Fruit fly (Drosophila melanogaster) whole organism, embryonic: ENCODE data around the gene CG11458.

Source experiments
- B-H1 ChIP-seq: fragments of 200-800 bp; sonication (Bioruptor generic); IDR thresholded peaks from 3 replicates; pipeline ENCODE4 v1.3.6; 2022; ENCODE audit warnings: missing biosample characterization, missing genetic modification characterization
- B-H2 ChIP-seq: fragments of 200-800 bp; sonication (Bioruptor generic); optimal IDR thresholded peaks from 2 replicates; lab custom pipeline; 2018; ENCODE audit warnings: missing biosample characterization, mild to moderate bottlenecking, missing genetic modification characterization
- Blimp-1 ChIP-seq: fragments of 200-800 bp; sonication (Bioruptor generic); optimal IDR thresholded peaks from 3 replicates; lab custom pipeline; 2018; ENCODE audit warnings: missing biosample characterization, missing genetic modification characterization, mild to moderate bottlenecking, moderate library complexity, missing genetic modification reagents
- CG10274 ChIP-seq: fragments of 200-800 bp; sonication (Bioruptor generic); optimal IDR thresholded peaks from 3 replicates; lab custom pipeline; 2017; ENCODE audit warnings: missing biosample characterization, mild to moderate bottlenecking, missing genetic modification characterization
- CG11085 ChIP-seq: fragments of 200-800 bp; sonication (Bioruptor generic); IDR thresholded peaks from 2 replicates; pipeline ENCODE4 v1.3.6; 2022; ENCODE audit warnings: missing biosample characterization, missing genetic modification characterization
- CG11247 ChIP-seq: fragments of 200-800 bp; sonication (Bioruptor generic); IDR thresholded peaks from 2 replicates; pipeline ENCODE4 v1.3.6; 2022; ENCODE audit warnings: missing biosample characterization, missing genetic modification characterization
- CG14860 ChIP-seq: fragments of 200-800 bp; sonication (Bioruptor generic); IDR thresholded peaks from 3 replicates; pipeline ENCODE4 v1.3.6; 2022; ENCODE audit warnings: missing biosample characterization, missing genetic modification characterization; ENCODE audit not compliant: partially characterized antibody
- CG15514 ChIP-seq: fragments of 200-800 bp; sonication (Bioruptor generic); optimal IDR thresholded peaks from 3 replicates; lab custom pipeline; 2017; ENCODE audit warnings: missing biosample characterization, missing genetic modification characterization, mild to moderate bottlenecking, moderate library complexity, missing genetic modification reagents
- CG1602 ChIP-seq: fragments of 200-800 bp; sonication (Bioruptor generic); optimal IDR thresholded peaks from 3 replicates; lab custom pipeline; 2016; ENCODE audit warnings: missing biosample characterization, missing genetic modification characterization
- CG16863 ChIP-seq: fragments of 200-800 bp; sonication (Bioruptor generic); optimal IDR thresholded peaks from 3 replicates; lab custom pipeline; 2016; ENCODE audit warnings: missing biosample characterization, missing genetic modification characterization
- CG17359 ChIP-seq: fragments of 200-800 bp; sonication (Bioruptor generic); optimal IDR thresholded peaks from 3 replicates; lab custom pipeline; 2018; ENCODE audit warnings: missing biosample characterization, mild to moderate bottlenecking, missing genetic modification characterization, moderate library complexity
- CG17802 ChIP-seq: fragments of 200-800 bp; sonication (Bioruptor generic); optimal IDR thresholded peaks from 2 replicates; lab custom pipeline; 2018; ENCODE audit warnings: missing biosample characterization, mild to moderate bottlenecking, missing genetic modification characterization, moderate library complexity
- CG2889 ChIP-seq: fragments of 200-800 bp; sonication (Bioruptor generic); IDR thresholded peaks from 3 replicates; pipeline ENCODE4 v1.3.6; 2022; ENCODE audit warnings: missing biosample characterization, missing genetic modification characterization
- CG43689 ChIP-seq: fragments of 200-800 bp; sonication (Bioruptor generic); IDR thresholded peaks from 2 replicates; pipeline ENCODE4 v1.3.6; 2022; ENCODE audit warnings: missing biosample characterization, missing genetic modification characterization
- CG4707 ChIP-seq: fragments of 200-800 bp; sonication (Bioruptor generic); optimal IDR thresholded peaks from 2 replicates; lab custom pipeline; 2018; ENCODE audit warnings: missing biosample characterization, mild to moderate bottlenecking, missing genetic modification characterization, moderate library complexity
- CG4820 ChIP-seq: fragments of 200-800 bp; sonication (Bioruptor generic); optimal IDR thresholded peaks from 3 replicates; lab custom pipeline; 2016; ENCODE audit warnings: missing biosample characterization, missing genetic modification characterization
- CG6254 ChIP-seq: fragments of 200-800 bp; sonication (Bioruptor generic); optimal IDR thresholded peaks from 3 replicates; lab custom pipeline; 2017; ENCODE audit warnings: mild to moderate bottlenecking, missing biosample characterization, missing genetic modification reagents, missing genetic modification characterization
- CG6654 ChIP-seq: fragments of 200-800 bp; sonication (Bioruptor generic); optimal IDR thresholded peaks from 2 replicates; lab custom pipeline; 2017; ENCODE audit warnings: missing biosample characterization, mild to moderate bottlenecking, missing genetic modification characterization
- CG7839 ChIP-seq: fragments of 200-800 bp; sonication (Bioruptor generic); optimal IDR thresholded peaks from 3 replicates; lab custom pipeline; 2018; ENCODE audit warnings: missing biosample characterization, mild to moderate bottlenecking, missing genetic modification characterization, moderate library complexity
- CG9609 ChIP-seq: fragments of 200-800 bp; sonication (Bioruptor generic); optimal IDR thresholded peaks from 3 replicates; lab custom pipeline; 2016; ENCODE audit warnings: missing biosample characterization, missing genetic modification characterization
- Dll ChIP-seq: fragments of 200-800 bp; sonication (Bioruptor generic); IDR thresholded peaks from 4 replicates; pipeline ENCODE4 v1.3.6; 2022; ENCODE audit warnings: missing biosample characterization, missing genetic modification characterization; ENCODE audit not compliant: partially characterized antibody
- Fer2 ChIP-seq: fragments of 200-800 bp; sonication (Bioruptor generic); optimal IDR thresholded peaks from 2 replicates; lab custom pipeline; 2018; ENCODE audit warnings: missing biosample characterization, mild to moderate bottlenecking, missing genetic modification characterization, moderate library complexity
- Gsc ChIP-seq: fragments of 200-800 bp; sonication (Bioruptor generic); IDR thresholded peaks from 2 replicates; pipeline ENCODE4 v1.3.6; 2022; ENCODE audit warnings: missing biosample characterization, missing genetic modification characterization
- HLH3B ChIP-seq: fragments of 200-800 bp; sonication (Bioruptor generic); IDR thresholded peaks from 2 replicates; pipeline ENCODE4 v1.3.6; 2022; ENCODE audit warnings: missing biosample characterization, missing genetic modification characterization
- HLH4C ChIP-seq: fragments of 200-800 bp; sonication (Bioruptor generic); IDR thresholded peaks from 3 replicates; pipeline ENCODE4 v1.3.6; 2022; ENCODE audit warnings: missing biosample characterization, missing genetic modification characterization; ENCODE audit not compliant: partially characterized antibody
- HmgD ChIP-seq: fragments of 200-800 bp; sonication (Bioruptor generic); optimal IDR thresholded peaks from 3 replicates; lab custom pipeline; 2016; ENCODE audit warnings: missing biosample characterization, missing genetic modification characterization
- Hmr ChIP-seq: fragments of 200-800 bp; sonication (Bioruptor generic); optimal IDR thresholded peaks from 3 replicates; lab custom pipeline; 2017; ENCODE audit warnings: mild to moderate bottlenecking, missing biosample characterization, missing genetic modification reagents, missing genetic modification characterization
- Side ChIP-seq: fragments of 200-800 bp; sonication (Bioruptor generic); optimal IDR thresholded peaks from 2 replicates; lab custom pipeline; 2016; ENCODE audit warnings: missing biosample characterization, missing genetic modification characterization
- Sin3A ChIP-seq: fragments of >200 bp; optimal IDR thresholded peaks from 2 replicates; lab custom pipeline; 2018
- Taf1 ChIP-seq: fragments of 200-800 bp; sonication (Bioruptor generic); IDR thresholded peaks from 2 replicates; pipeline ENCODE4 v1.3.6; 2022; ENCODE audit warnings: missing biosample characterization, missing genetic modification characterization
- Usf ChIP-seq: fragments of 200-800 bp; sonication (Bioruptor generic); optimal IDR thresholded peaks from 2 replicates; lab custom pipeline; 2017; ENCODE audit warnings: missing genotype, missing biosample characterization, missing genetic modification characterization
- amos ChIP-seq: fragments of 200-800 bp; sonication (Bioruptor generic); IDR thresholded peaks from 2 replicates; pipeline ENCODE4 v1.3.6; 2022; ENCODE audit warnings: missing biosample characterization, missing genetic modification characterization; ENCODE audit not compliant: partially characterized antibody
- bab2 ChIP-seq: fragments of 200-800 bp; sonication (Bioruptor generic); optimal IDR thresholded peaks from 2 replicates; lab custom pipeline; 2016; ENCODE audit warnings: missing biosample characterization, missing genetic modification characterization
- bbx ChIP-seq: fragments of 200-800 bp; sonication (Bioruptor generic); IDR thresholded peaks from 2 replicates; pipeline ENCODE4 v1.3.6; 2022; ENCODE audit warnings: missing biosample characterization, missing genetic modification characterization; ENCODE audit not compliant: partially characterized antibody
- br ChIP-seq: fragments of >200 bp; optimal IDR thresholded peaks from 2 replicates; lab custom pipeline; 2017
- btn ChIP-seq: fragments of 200-800 bp; sonication (Bioruptor generic); optimal IDR thresholded peaks from 2 replicates; lab custom pipeline; 2016; ENCODE audit warnings: missing biosample characterization, missing genetic modification characterization
- cato ChIP-seq: fragments of 200-800 bp; sonication (Bioruptor generic); optimal IDR thresholded peaks from 2 replicates; lab custom pipeline; 2016; ENCODE audit warnings: missing biosample characterization, missing genetic modification characterization, borderline replicate concordance
- cwo ChIP-seq: fragments of 200-800 bp; sonication (Bioruptor generic); optimal IDR thresholded peaks from 3 replicates; lab custom pipeline; 2017; ENCODE audit warnings: missing biosample characterization, missing genetic modification characterization, mild to moderate bottlenecking, moderate library complexity, missing genetic modification reagents
- dmrt99B ChIP-seq: fragments of 200-800 bp; sonication (Bioruptor generic); optimal IDR thresholded peaks from 2 replicates; lab custom pipeline; 2018; ENCODE audit warnings: missing biosample characterization, mild to moderate bottlenecking, missing genetic modification characterization, moderate library complexity
- fd102C ChIP-seq: fragments of 200-800 bp; sonication (Bioruptor generic); optimal IDR thresholded peaks from 2 replicates; lab custom pipeline; 2018; ENCODE audit warnings: missing biosample characterization, mild to moderate bottlenecking, missing genetic modification characterization, moderate library complexity
- h ChIP-seq: fragments of >200 bp; optimal IDR thresholded peaks from 2 replicates; lab custom pipeline; 2017
- ind ChIP-seq: fragments of 200-800 bp; sonication (Bioruptor generic); optimal IDR thresholded peaks from 3 replicates; lab custom pipeline; 2016; ENCODE audit warnings: missing biosample characterization, missing genetic modification characterization
- klu ChIP-seq: fragments of 200-800 bp; sonication (Bioruptor generic); IDR thresholded peaks from 2 replicates; pipeline ENCODE4 v1.3.6; 2022; ENCODE audit warnings: missing biosample characterization, missing genetic modification characterization
- lov ChIP-seq, 2 experiments: fragments of 200-800 bp in 1 of 2; fragments of >200 bp in 1 of 2; sonication (Bioruptor generic) in 1 of 2; IDR thresholded peaks in 1 of 2; optimal IDR thresholded peaks in 1 of 2; 2 replicates in 1 of 2; 3 replicates in 1 of 2; pipeline versions ENCODE4 v1.3.6 to Lab custom; 2017 to 2022; ENCODE audit warnings: missing biosample characterization in 1 of 2, missing genetic modification characterization in 1 of 2
- sisA ChIP-seq: fragments of 200-800 bp; sonication (Bioruptor generic); IDR thresholded peaks from 2 replicates; pipeline ENCODE4 v1.3.6; 2022; ENCODE audit warnings: missing biosample characterization, missing genetic modification characterization
- slbo ChIP-seq: fragments of 200-800 bp; sonication (Bioruptor generic); IDR thresholded peaks from 2 replicates; pipeline ENCODE4 v1.3.6; 2022; ENCODE audit warnings: missing biosample characterization, missing genetic modification characterization
- tna ChIP-seq: fragments of 200-800 bp; sonication (Bioruptor generic); IDR thresholded peaks from 2 replicates; pipeline ENCODE4 v1.3.6; 2022; ENCODE audit warnings: missing biosample characterization, missing genetic modification characterization; ENCODE audit not compliant: partially characterized antibody
- toy ChIP-seq: fragments of 200-800 bp; sonication (Bioruptor generic); IDR thresholded peaks from 2 replicates; pipeline ENCODE4 v1.3.6; 2022; ENCODE audit warnings: missing biosample characterization, missing genetic modification characterization
- unc-4 ChIP-seq: fragments of 200-800 bp; sonication (Bioruptor generic); IDR thresholded peaks from 2 replicates; pipeline ENCODE4 v1.3.6; 2022; ENCODE audit warnings: missing biosample characterization, missing genetic modification characterization; ENCODE audit not compliant: partially characterized antibody
- wek ChIP-seq: fragments of 200-800 bp; sonication (Bioruptor generic); optimal IDR thresholded peaks from 3 replicates; lab custom pipeline; 2018; ENCODE audit warnings: missing biosample characterization, mild to moderate bottlenecking, missing genetic modification characterization, moderate library complexity
- yki ChIP-seq: fragments of >200 bp; optimal IDR thresholded peaks from 3 replicates; lab custom pipeline; 2018

Gene CG11458

DNA sequence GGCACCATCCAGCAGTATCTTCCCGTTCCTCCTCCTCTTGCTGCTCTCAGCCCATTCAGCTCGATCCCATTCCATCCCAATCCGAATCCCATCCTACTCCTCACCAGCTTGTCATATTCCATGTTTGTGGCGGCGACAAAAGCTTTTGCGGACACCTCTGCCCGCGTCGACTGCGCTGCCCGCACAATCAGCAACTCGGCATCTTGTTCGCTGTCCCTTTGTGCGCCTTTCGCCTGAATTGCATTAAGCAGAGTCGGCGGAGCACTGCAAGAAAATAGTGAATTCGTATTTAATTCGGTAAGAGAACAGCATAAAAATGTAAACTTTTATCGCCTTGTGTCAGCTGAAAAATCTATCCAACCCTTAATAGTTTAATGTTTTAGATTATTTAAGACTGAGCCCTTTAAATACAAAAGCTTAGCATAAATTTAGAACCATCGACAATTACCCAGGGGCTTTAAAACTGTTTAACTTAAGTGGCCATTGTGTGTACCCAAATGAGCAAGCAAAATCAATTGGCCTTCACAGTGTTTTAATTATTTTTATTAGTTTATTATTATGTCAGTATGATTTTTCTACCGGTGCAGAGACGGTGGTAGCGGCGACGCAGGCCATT lies 45.0 kb downstream of the CG11458 start (continued):
- TF ChIP-seq B-H2 (GFP tag; lab: Kevin White, UChicago) (no peak), CG10274 (GFP tag; lab: Kevin White, UChicago) (no peak), CG4820 (no peak), Gsc (no peak), unc-4 (GFP tag; lab: Robert Waterston, UW) (no peak), CG6654 (GFP tag; lab: Kevin White, UChicago) (peak; percentile 13), bbx (GFP tag; lab: Robert Waterston, UW) (no peak), h (no peak), cato (GFP tag; lab: Kevin White, UChicago) (no peak), Taf1 (GFP tag; lab: Robert Waterston, UW) (no peak), CG11085 (no peak), slbo (GFP tag; lab: Robert Waterston, UW) (no peak), br (no peak), CG2889 (GFP tag; lab: Robert Waterston, UW) (no peak), CG6254 (GFP tag; lab: Kevin White, UChicago) (peak; percentile 15), Sin3A (lab: Kevin White, UChicago) (no peak), yki (lab: Kevin White, UChicago) (no peak), klu (GFP tag; lab: Robert Waterston, UW) (no peak), CG11247 (no peak), CG7839 (tag; lab: Kevin White, UChicago) (peak; percentile 30), Dll (no peak), sisA (no peak; the same call in 1 of the 2 replicates), CG14860 (GFP tag; lab: Robert Waterston, UW) (no peak), ind (GFP tag; lab: Kevin White, UChicago) (no peak), HLH3B (GFP tag; lab: Robert Waterston, UW) (no peak), CG1602 (GFP tag; lab: Kevin White, UChicago) (no peak), Side (GFP tag; lab: Kevin White, UChicago) (no peak), HLH4C (GFP tag; lab: Robert Waterston, UW) (no peak), CG9609 (no peak), amos (no peak), tna (GFP tag; lab: Robert Waterston, UW) (no peak), Usf (no peak), HmgD (GFP tag; lab: Kevin White, UChicago) (no peak), B-H1 (GFP tag; lab: Robert Waterston, UW) (no peak), lov (optimal IDR thresholded peaks at IDR 0.05; lab: Kevin White, UChicago) (no peak), lov (GFP tag; IDR thresholded peaks at IDR 0.05; lab: Robert Waterston, UW) (no peak), Hmr (GFP tag; lab: Kevin White, UChicago) (no peak), CG4707 (no peak), Blimp-1 (peak; percentile 36), CG16863 (GFP tag; lab: Kevin White, UChicago) (no peak), CG17359 (no peak), dmrt99B (tag; lab: Kevin White, UChicago) (peak; percentile 27), Fer2 (tag; lab: Kevin White, UChicago) (no peak), btn (GFP tag; lab: Kevin White, UChicago) (no peak), bab2 (GFP tag; lab: Kevin White, UChicago) (no peak), CG43689 (GFP tag; lab: Robert Waterston, UW) (no peak), fd102C (GFP tag; lab: Kevin White, UChicago) (no peak), CG15514 (GFP tag; lab: Kevin White, UChicago) (no peak), wek (GFP tag; lab: Kevin White, UChicago) (no peak), CG17802 (no peak), cwo (GFP tag; lab: Kevin White, UChicago) (no peak), toy (GFP tag; lab: Robert Waterston, UW) (no peak)
